Fruit fly (Drosophila melanogaster) whole organism, prepupa: ENCODE data around the gene CG14966.

Experiments
- CG1621 ChIP-seq: fragments of 200-800 bp; sonication (Bioruptor generic); optimal IDR thresholded peaks from 3 replicates; lab custom pipeline; 2018; ENCODE audit warnings: missing biosample characterization, mild to moderate bottlenecking, missing genetic modification characterization
- Eip93F ChIP-seq: fragments of 200-800 bp; sonication (Bioruptor generic); optimal IDR thresholded peaks from 2 replicates; lab custom pipeline; 2016; ENCODE audit warnings: missing biosample characterization, mild to moderate bottlenecking, missing genetic modification characterization
- Sox14 ChIP-seq: fragments of 200-800 bp; sonication (Bioruptor generic); optimal IDR thresholded peaks from 3 replicates; lab custom pipeline; 2016; ENCODE audit warnings: missing biosample characterization, missing genetic modification characterization
- ss ChIP-seq, 2 experiments: fragments of 200-800 bp; sonication (Bioruptor generic); optimal IDR thresholded peaks; 2 replicates in 1 of 2; 3 replicates in 1 of 2; lab custom pipeline; 2017 to 2018; ENCODE audit warnings: mild to moderate bottlenecking in 2 of 2, missing biosample characterization in 2 of 2, missing genetic modification characterization in 2 of 2, moderate library complexity in 1 of 2

DNA sequence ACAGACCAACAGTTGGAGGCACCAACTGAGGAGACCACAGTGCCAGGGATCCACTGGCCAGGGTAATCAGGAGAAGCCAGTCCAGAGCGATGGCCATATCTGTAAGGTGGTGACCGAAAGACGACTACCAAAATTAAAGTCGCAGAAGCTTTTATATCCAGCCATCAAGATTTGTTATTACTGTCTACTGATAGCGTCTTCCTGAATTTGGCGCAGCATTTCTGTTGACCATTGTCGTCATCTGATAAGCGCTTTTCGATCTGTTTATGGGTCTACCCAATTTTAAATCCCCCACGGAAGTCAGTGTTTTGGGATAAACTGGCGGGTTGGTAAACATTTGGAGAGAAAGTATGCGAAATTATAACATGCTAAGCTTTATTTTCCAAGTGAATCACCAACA is 25.0 kb downstream of the CG14966 start, which contains the start of gene CG14963:
- TF ChIP-seq Sox14 (GFP tag; lab: Kevin White, UChicago) (no peak), Eip93F (GFP tag; lab: Kevin White, UChicago) (no peak), ss (GFP tag; optimal IDR thresholded peaks at IDR 0.05; lab: Kevin White, UChicago) (no peak), CG1621 (tag; lab: Kevin White, UChicago) (no peak)
